Worm (Caenorhabditis elegans): Measurements from ENCODE around the gene dhgd-1.

Gene dhgd-1

ce11 chrII:11582698-11583097 lies 30.8 kb upstream of the dhgd-1 start, which contains the start of gene ints-7:
ints-7 (plus strand) TSS chrII:11582849.
- no peak for TF ChIP-seq B0310.2 (tag; optimal IDR thresholded peaks at IDR 0.05)
- TF ChIP-seq aly-1 (tag; optimal IDR thresholded peaks at IDR 0.05): no peak

ce11 chrII:11578327-11578726 lies 26.4 kb upstream of the dhgd-1 start, which contains the start of gene smc-6:
smc-6 (plus strand) TSS chrII:11578716.
- TF ChIP-seq B0310.2 (tag; optimal IDR thresholded peaks at IDR 0.05) (no peak), sea-1 (GFP tag; conservative IDR thresholded peaks at IDR 0.05) (no peak), hmg-4 (GFP tag; optimal IDR thresholded peaks at IDR 0.05) (no peak), ceh-36 (tag; optimal IDR thresholded peaks at IDR 0.05) (no peak), pes-1 (GFP tag; IDR thresholded peaks at IDR 0.05) (no peak), hnd-1 (tag; optimal IDR thresholded peaks at IDR 0.05) (no peak), aly-1 (tag; optimal IDR thresholded peaks at IDR 0.05) (no peak), F13C5.2 (tag; optimal IDR thresholded peaks at IDR 0.05) (no peak), flt-1 (GFP tag; IDR thresholded peaks at IDR 0.05) (no peak), tbx-11 (GFP tag; IDR thresholded peaks at IDR 0.05) (no peak), ceh-13 (GFP tag; optimal IDR thresholded peaks at IDR 0.05) (no peak), tra-4 (tag; optimal IDR thresholded peaks at IDR 0.05) (no peak), ets-7 (tag; optimal IDR thresholded peaks at IDR 0.05) (no peak), tbx-37 (GFP tag; conservative IDR thresholded peaks at IDR 0.05) (no peak), hmbx-1 (tag; optimal IDR thresholded peaks at IDR 0.05) (no peak), scrt-1 (GFP tag; IDR thresholded peaks at IDR 0.05) (no peak), ama-1 (optimal IDR thresholded peaks at IDR 0.05) (no peak)

DNA sequence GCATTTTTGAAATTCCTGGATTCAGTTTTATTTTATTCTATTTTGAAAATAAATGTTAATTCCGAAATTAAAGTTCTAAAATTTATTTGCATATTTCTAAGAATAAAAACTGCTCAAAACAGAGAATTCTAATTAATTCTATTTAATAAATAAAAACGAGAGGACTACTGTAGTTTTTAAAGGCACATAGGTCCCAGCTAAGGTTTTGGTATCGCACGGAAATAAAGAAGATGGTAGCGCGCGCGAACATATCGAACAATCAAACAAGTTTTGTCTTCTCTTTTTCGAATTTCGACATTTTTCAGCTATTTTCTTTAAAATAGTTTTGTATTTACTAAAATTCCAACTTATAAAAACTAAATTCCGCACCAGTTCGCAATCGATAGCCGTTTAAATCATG lies 26.0 kb upstream of the dhgd-1 start:
- TF ChIP-seq pes-1 (GFP tag; IDR thresholded peaks at IDR 0.05): no peak
- no peak for TF ChIP-seq hmg-4 (GFP tag; optimal IDR thresholded peaks at IDR 0.05)
- no peak for TF ChIP-seq ceh-36 (tag; optimal IDR thresholded peaks at IDR 0.05)
- no peak for TF ChIP-seq sea-1 (GFP tag; conservative IDR thresholded peaks at IDR 0.05)

ce11 chrII:11577397-11577796 lies 25.5 kb upstream of the dhgd-1 start, which contains the start of gene pcs-1:
pcs-1 (minus strand) TSS chrII:11577740.
- TF ChIP-seq F13C5.2 (tag; optimal IDR thresholded peaks at IDR 0.05): no peak
- no peak for TF ChIP-seq pes-1 (GFP tag; IDR thresholded peaks at IDR 0.05)
- no peak for TF ChIP-seq ceh-13 (GFP tag; optimal IDR thresholded peaks at IDR 0.05)
- no peak for TF ChIP-seq aly-1 (tag; optimal IDR thresholded peaks at IDR 0.05)
- no peak for TF ChIP-seq hnd-1 (tag; optimal IDR thresholded peaks at IDR 0.05)
- TF ChIP-seq B0310.2 (tag; optimal IDR thresholded peaks at IDR 0.05): no peak

- TF ChIP-seq aly-1 (tag; optimal IDR thresholded peaks at IDR 0.05): no peak
- no peak for TF ChIP-seq ceh-36 (tag; optimal IDR thresholded peaks at IDR 0.05)
- TF ChIP-seq tbx-11 (GFP tag; IDR thresholded peaks at IDR 0.05): no peak
- no peak for TF ChIP-seq ama-1 (optimal IDR thresholded peaks at IDR 0.05)
- TF ChIP-seq B0310.2 (tag; optimal IDR thresholded peaks at IDR 0.05): no peak
- TF ChIP-seq hnd-1 (tag; optimal IDR thresholded peaks at IDR 0.05): no peak
- no peak for TF ChIP-seq hmg-4 (GFP tag; optimal IDR thresholded peaks at IDR 0.05)
- TF ChIP-seq scrt-1 (GFP tag; IDR thresholded peaks at IDR 0.05): no peak
- no peak for TF ChIP-seq ets-7 (tag; optimal IDR thresholded peaks at IDR 0.05)
- no peak for TF ChIP-seq flt-1 (GFP tag; IDR thresholded peaks at IDR 0.05)
- no peak for TF ChIP-seq tra-4 (tag; optimal IDR thresholded peaks at IDR 0.05)
- no peak for TF ChIP-seq tbx-37 (GFP tag; conservative IDR thresholded peaks at IDR 0.05)
Measured at ce11 chrII:11572944-11573343, 21.1 kb upstream of the dhgd-1 start, which contains the start of gene F54D5.2. F54D5.2 (plus strand) TSS chrII:11573180.

- TF ChIP-seq ceh-13 (GFP tag; optimal IDR thresholded peaks at IDR 0.05): no peak
- TF ChIP-seq B0310.2 (tag; optimal IDR thresholded peaks at IDR 0.05): no peak
- TF ChIP-seq hnd-1 (tag; optimal IDR thresholded peaks at IDR 0.05): no peak
- no peak for TF ChIP-seq aly-1 (tag; optimal IDR thresholded peaks at IDR 0.05)
- TF ChIP-seq flt-1 (GFP tag; IDR thresholded peaks at IDR 0.05): no peak
- TF ChIP-seq hmbx-1 (tag; optimal IDR thresholded peaks at IDR 0.05): no peak
- no peak for TF ChIP-seq ceh-36 (tag; optimal IDR thresholded peaks at IDR 0.05)
- no peak for TF ChIP-seq ama-1 (optimal IDR thresholded peaks at IDR 0.05)
- no peak for TF ChIP-seq tbx-11 (GFP tag; IDR thresholded peaks at IDR 0.05)
- no peak for TF ChIP-seq pes-1 (GFP tag; IDR thresholded peaks at IDR 0.05)
- TF ChIP-seq sea-1 (GFP tag; conservative IDR thresholded peaks at IDR 0.05): no peak
- TF ChIP-seq tbx-37 (GFP tag; conservative IDR thresholded peaks at IDR 0.05): no peak
- TF ChIP-seq hmg-4 (GFP tag; optimal IDR thresholded peaks at IDR 0.05): no peak
Measured at ce11 chrII:11571260-11571854, 19.5 kb upstream of the dhgd-1 start, which contains the start of gene F54D5.3. F54D5.3 (plus strand) TSS chrII:11571805.

DNA sequence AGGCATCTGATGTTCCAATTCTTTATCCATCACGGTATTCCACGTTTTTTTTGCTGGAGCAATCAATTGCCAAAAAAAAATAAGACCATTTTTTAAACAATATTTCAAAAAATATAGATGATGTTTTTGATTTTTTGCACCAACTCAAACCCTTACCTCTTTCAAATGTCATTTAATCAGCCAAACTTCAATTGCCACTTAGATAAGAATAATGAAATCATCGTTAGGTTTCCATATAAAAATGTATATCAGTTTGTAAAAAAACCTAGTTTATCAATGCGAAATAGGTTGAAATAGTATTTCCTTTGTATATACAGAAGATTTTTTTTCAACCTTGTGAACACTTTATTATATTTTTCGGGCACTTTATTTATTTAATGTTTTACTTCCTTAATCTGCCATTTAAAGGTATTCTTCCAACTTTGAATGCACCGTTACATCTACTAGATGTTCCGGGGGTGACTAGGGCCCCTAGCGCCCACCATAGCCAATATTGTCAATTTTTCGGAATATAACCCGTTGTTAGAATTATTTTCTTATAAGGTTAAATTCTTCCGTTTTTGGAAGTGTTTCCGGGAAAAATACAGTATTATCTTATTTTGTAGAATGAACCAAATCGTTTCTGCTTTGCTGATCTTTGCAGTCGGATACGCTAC lies 17.5 kb upstream of the dhgd-1 start, which contains the start of the genes F54D5.23 and F54D5.4:
Gene F54D5.23 (minus strand): TSS at position 75 of the 656 bp plus-strand sequence.
Gene F54D5.4 (plus strand): TSS at position 606 of the 656 bp plus-strand sequence.
- no peak for TF ChIP-seq tbx-11 (GFP tag; IDR thresholded peaks at IDR 0.05)
- no peak for TF ChIP-seq aly-1 (tag; optimal IDR thresholded peaks at IDR 0.05)
- TF ChIP-seq ets-7 (tag; optimal IDR thresholded peaks at IDR 0.05): no peak

ce11 chrII:11568670-11569069 lies 16.8 kb upstream of the dhgd-1 start:
- TF ChIP-seq scrt-1 (GFP tag; IDR thresholded peaks at IDR 0.05) (no peak), tra-4 (tag; optimal IDR thresholded peaks at IDR 0.05) (no peak), hmbx-1 (tag; optimal IDR thresholded peaks at IDR 0.05) (no peak), aly-1 (tag; optimal IDR thresholded peaks at IDR 0.05) (no peak), flt-1 (GFP tag; IDR thresholded peaks at IDR 0.05) (no peak), sea-1 (GFP tag; conservative IDR thresholded peaks at IDR 0.05) (no peak), B0310.2 (tag; optimal IDR thresholded peaks at IDR 0.05) (no peak), ceh-36 (tag; optimal IDR thresholded peaks at IDR 0.05) (no peak), ceh-13 (GFP tag; optimal IDR thresholded peaks at IDR 0.05) (no peak), hnd-1 (tag; optimal IDR thresholded peaks at IDR 0.05) (no peak), pes-1 (GFP tag; IDR thresholded peaks at IDR 0.05) (no peak), tbx-37 (GFP tag; conservative IDR thresholded peaks at IDR 0.05) (no peak), ama-1 (optimal IDR thresholded peaks at IDR 0.05) (no peak), ets-7 (tag; optimal IDR thresholded peaks at IDR 0.05) (no peak), tbx-11 (GFP tag; IDR thresholded peaks at IDR 0.05) (no peak), F13C5.2 (tag; optimal IDR thresholded peaks at IDR 0.05) (no peak), hmg-4 (GFP tag; optimal IDR thresholded peaks at IDR 0.05) (no peak)
